Worm (Caenorhabditis elegans): ENCODE data around the gene Y41C4A.8.

The Y41C4A.8 gene

ce11 chrIII:11746718-11747117 lies 38.1 kb upstream of the Y41C4A.8 start, which contains the start of gene mrt-2 (continued):
- no peak for TF ChIP-seq zip-11 (GFP tag; IDR thresholded peaks at IDR 0.05)
- TF ChIP-seq nhr-42 (GFP tag; IDR thresholded peaks at IDR 0.05): no peak; the same call in 1 of the 2 replicates
- TF ChIP-seq vab-7 (GFP tag; IDR thresholded peaks at IDR 0.05): no peak
- peak; percentile 49 for TF ChIP-seq nhr-102 (tag; optimal IDR thresholded peaks at IDR 0.05)
- no peak; the same call in 1 of the 2 replicates for TF ChIP-seq Y48G9A.11 (GFP tag; IDR thresholded peaks at IDR 0.05)
- TF ChIP-seq mdt-29 (GFP tag; IDR thresholded peaks at IDR 0.05): no peak
- TF ChIP-seq egl-43 (GFP tag; IDR thresholded peaks at IDR 0.05): no peak
- TF ChIP-seq nhr-11 (tag; optimal IDR thresholded peaks at IDR 0.05): no peak
- TF ChIP-seq daf-16 (GFP tag; optimal IDR thresholded peaks at IDR 0.05): no peak
- peak; percentile 47 for TF ChIP-seq daf-16 (tag; optimal IDR thresholded peaks at IDR 0.05)
- no peak for TF ChIP-seq fos-1 (tag; optimal IDR thresholded peaks at IDR 0.05)
- TF ChIP-seq pha-4 (GFP tag; IDR thresholded peaks at IDR 0.05): 0 out of 2 replicates have a peak, but pooled peaks have one; percentile 60
- TF ChIP-seq pha-4 (tag; optimal IDR thresholded peaks at IDR 0.05): peak; percentile 16
- TF ChIP-seq lin-15B (tag; optimal IDR thresholded peaks at IDR 0.05): no peak
- no peak for TF ChIP-seq hmg-1.1 (GFP tag; IDR thresholded peaks at IDR 0.05)
- TF ChIP-seq ztf-11 (tag; optimal IDR thresholded peaks at IDR 0.05): no peak
- peak; percentile 70 for TF ChIP-seq nhr-6 (tag; optimal IDR thresholded peaks at IDR 0.05)
- peak; percentile 16 for TF ChIP-seq ztf-7 (tag; optimal IDR thresholded peaks at IDR 0.05)
- TF ChIP-seq ceh-28 (tag; optimal IDR thresholded peaks at IDR 0.05): no peak
- no peak for TF ChIP-seq snpc-4 (tag; optimal IDR thresholded peaks at IDR 0.05)
- peak; percentile 76 for TF ChIP-seq mep-1 (tag; optimal IDR thresholded peaks at IDR 0.05)
- TF ChIP-seq snpc-1.2 (GFP tag; IDR thresholded peaks at IDR 0.05): no peak
- TF ChIP-seq mdl-1 (tag; optimal IDR thresholded peaks at IDR 0.05): no peak
- no peak for TF ChIP-seq saeg-2 (GFP tag; IDR thresholded peaks at IDR 0.05)
- peak in 1 of 2 experiments; percentile 93 for TF ChIP-seq hif-1 (tag; optimal IDR thresholded peaks at IDR 0.05)
- peak; percentile 70 for TF ChIP-seq lin-38 (GFP tag; IDR thresholded peaks at IDR 0.05)
- peak; percentile 45 for TF ChIP-seq lin-13 (GFP tag; optimal IDR thresholded peaks at IDR 0.05)

- no peak for TF ChIP-seq aha-1 (tag)
- TF ChIP-seq php-3 (GFP tag; IDR thresholded peaks at IDR 0.05): no peak
- TF ChIP-seq tra-1 (GFP tag; IDR thresholded peaks at IDR 0.05): no peak
- no peak for TF ChIP-seq ZK337.2 (GFP tag; IDR thresholded peaks at IDR 0.05)
- TF ChIP-seq snpc-1.2 (GFP tag; IDR thresholded peaks at IDR 0.05): no peak
These were observed 33.6 kb upstream of the Y41C4A.8 start for ce11 chrIII:11742191-11742590.

DNA sequence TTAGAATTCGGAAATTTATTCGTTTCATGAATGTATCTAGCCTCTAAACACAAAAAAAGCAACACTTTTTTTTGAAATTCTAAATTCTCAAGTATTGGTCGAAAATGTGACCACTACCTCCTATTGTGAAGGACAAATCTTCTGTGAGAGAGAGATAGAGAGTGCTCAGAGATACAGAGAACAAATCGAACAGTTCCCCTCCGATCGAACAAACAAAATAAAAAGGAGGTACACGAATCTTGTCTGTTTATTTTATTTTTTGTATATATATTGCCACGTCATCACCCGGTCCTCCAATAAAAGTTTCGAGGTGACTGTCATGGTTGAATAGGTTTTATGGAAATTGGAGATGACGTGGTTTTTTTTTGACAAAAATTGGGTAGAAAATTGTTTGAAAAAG lies 32.2 kb upstream of the Y41C4A.8 start:
- TF ChIP-seq pha-4 (GFP tag; IDR thresholded peaks at IDR 0.05) (no peak), pha-4 (tag; optimal IDR thresholded peaks at IDR 0.05) (peak; percentile 71), dpl-1 (GFP tag; optimal IDR thresholded peaks at IDR 0.05) (peak; percentile 3), ZK546.5 (tag; optimal IDR thresholded peaks at IDR 0.05) (no peak), aha-1 (tag) (peak; percentile 46)

- TF ChIP-seq lsy-2 (tag; optimal IDR thresholded peaks at IDR 0.05) (peak in 1 of 2 experiments; percentile 52), daf-19 (GFP tag; conservative IDR thresholded peaks at IDR 0.05) (no peak), aha-1 (tag) (peak; percentile 59), tag-97 (GFP tag; IDR thresholded peaks at IDR 0.05) (no peak), unc-62 (GFP tag; optimal IDR thresholded peaks at IDR 0.05 in 1 of 2) (peak in 1 of 2 experiments; percentile 65), unc-62 (tag; optimal IDR thresholded peaks at IDR 0.05) (no peak), hif-1 (tag; optimal IDR thresholded peaks at IDR 0.05) (peak in 1 of 2 experiments; percentile 3), mep-1 (tag; optimal IDR thresholded peaks at IDR 0.05) (peak; percentile 30), lin-1 (GFP tag; IDR thresholded peaks at IDR 0.05) (no peak), pqm-1 (tag; optimal IDR thresholded peaks at IDR 0.05) (no peak), hlh-30 (tag; optimal IDR thresholded peaks at IDR 0.05; ENCODE audit: insufficient read depth) (peak; percentile 87), F26F4.8 (GFP tag; conservative IDR thresholded peaks at IDR 0.05) (no peak), madf-5 (GFP tag; IDR thresholded peaks at IDR 0.05) (no peak), dpl-1 (GFP tag; optimal IDR thresholded peaks at IDR 0.05) (no peak), skn-1 (tag; optimal IDR thresholded peaks at IDR 0.05) (no peak), egl-27 (tag; optimal IDR thresholded peaks at IDR 0.05) (no peak), dve-1 (tag; optimal IDR thresholded peaks at IDR 0.05; ENCODE audit: insufficient read depth) (peak; percentile 6), nhr-28 (tag; optimal IDR thresholded peaks at IDR 0.05) (peak; percentile 25), ZK546.5 (tag; optimal IDR thresholded peaks at IDR 0.05) (no peak), ama-1 (optimal IDR thresholded peaks at IDR 0.05) (no peak), hlh-11 (tag; optimal IDR thresholded peaks at IDR 0.05) (peak; percentile 53)
These were observed 29.9 kb upstream of the Y41C4A.8 start for ce11 chrIII:11738482-11738881.
